Fruit fly (Drosophila melanogaster): ENCODE results near the gene CG7049.

Gene CG7049

DNA sequence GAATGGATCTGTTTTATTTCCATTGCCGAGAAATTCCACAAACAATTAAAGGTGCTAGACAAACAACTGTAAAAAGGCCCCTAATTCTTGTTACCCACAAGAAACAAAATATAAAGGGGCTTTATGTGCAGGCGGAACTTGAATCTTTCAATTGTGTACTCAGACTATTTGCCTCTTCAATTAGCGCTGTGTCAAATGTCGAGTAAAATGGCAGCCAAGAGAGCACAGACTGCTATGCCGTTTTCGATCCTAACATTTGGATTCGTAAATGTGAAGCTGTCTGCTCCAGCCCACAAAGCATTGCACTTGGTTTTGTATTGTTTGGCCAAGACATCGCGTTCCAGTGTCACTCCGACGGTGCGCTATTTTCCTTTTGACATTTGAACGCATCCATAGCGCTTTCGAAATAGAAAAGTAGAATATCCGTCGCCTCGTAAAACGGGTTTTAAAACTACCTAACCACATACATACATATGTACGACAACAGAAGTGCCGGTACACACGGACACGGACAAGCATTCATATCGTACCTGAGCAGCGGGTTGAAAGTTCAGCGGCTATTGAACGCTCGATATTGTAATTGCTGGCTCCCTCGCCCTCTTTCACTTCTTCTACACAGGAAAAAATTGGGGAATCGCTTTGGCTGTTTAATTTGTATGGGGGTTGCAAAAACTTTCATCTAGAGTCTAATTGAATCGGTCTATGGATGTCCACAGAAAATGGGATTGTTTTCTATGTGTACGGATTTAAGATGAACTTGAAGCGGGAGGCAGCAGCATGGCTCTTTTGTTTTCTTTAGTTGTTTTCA is 9.8 kb downstream of the CG7049 start (continued):
- TF ChIP-seq gfzf (GFP tag; optimal IDR thresholded peaks at IDR 0.05), result no peak
- no peak for TF ChIP-seq CG4360 (GFP tag; IDR thresholded peaks at IDR 0.05)
- TF ChIP-seq Abd-B (GFP tag; optimal IDR thresholded peaks at IDR 0.05), result no peak
- no peak for TF ChIP-seq Kr (GFP tag; optimal IDR thresholded peaks at IDR 0.05)
- TF ChIP-seq zen2 (GFP tag; IDR thresholded peaks at IDR 0.05; ENCODE audit: partially characterized antibody), result no peak
- TF ChIP-seq Dek (tag; optimal IDR thresholded peaks at IDR 0.05), result no peak
- TF ChIP-seq CG13123 (GFP tag; optimal IDR thresholded peaks at IDR 0.05), result no peak
- no peak for TF ChIP-seq h (optimal IDR thresholded peaks at IDR 0.05)
- no peak for TF ChIP-seq gce (GFP tag; IDR thresholded peaks at IDR 0.05)
- no peak for TF ChIP-seq Hey (tag; optimal IDR thresholded peaks at IDR 0.05)
- no peak for TF ChIP-seq CG7963 (GFP tag; IDR thresholded peaks at IDR 0.05; ENCODE audit: partially characterized antibody)
- no peak for TF ChIP-seq pzg (GFP tag; optimal IDR thresholded peaks at IDR 0.05)
- no peak for TF ChIP-seq MTF-1 (GFP tag; optimal IDR thresholded peaks at IDR 0.05; ENCODE audit: borderline replicate concordance)
- no peak for TF ChIP-seq CG7928 (GFP tag; optimal IDR thresholded peaks at IDR 0.05)
- no peak for TF ChIP-seq Elba2 (GFP tag; optimal IDR thresholded peaks at IDR 0.05)
- TF ChIP-seq Side (GFP tag; optimal IDR thresholded peaks at IDR 0.05), result peak; percentile 4
- no peak for TF ChIP-seq YL-1 (GFP tag; optimal IDR thresholded peaks at IDR 0.05)
- no peak for TF ChIP-seq CG15696 (tag; optimal IDR thresholded peaks at IDR 0.05)
- TF ChIP-seq CG7987 (GFP tag; optimal IDR thresholded peaks at IDR 0.05), result no peak
- TF ChIP-seq CG18476 (GFP tag; optimal IDR thresholded peaks at IDR 0.05), result no peak
- TF ChIP-seq kah (GFP tag; optimal IDR thresholded peaks at IDR 0.05), result no peak
- TF ChIP-seq CG31441 (GFP tag; IDR thresholded peaks at IDR 0.05), result peak; percentile 30; the same call in 1 of the 2 replicates
- no peak for TF ChIP-seq CG18619 (GFP tag; optimal IDR thresholded peaks at IDR 0.05)
- peak; percentile 37 for TF ChIP-seq CG8388 (GFP tag; optimal IDR thresholded peaks at IDR 0.05)
- no peak for TF ChIP-seq br (optimal IDR thresholded peaks at IDR 0.05)
- no peak for TF ChIP-seq ssp (GFP tag; IDR thresholded peaks at IDR 0.05)
- TF ChIP-seq CG14860 (GFP tag; IDR thresholded peaks at IDR 0.05; ENCODE audit: partially characterized antibody), result no peak
- no peak for TF ChIP-seq Ssrp (tag; optimal IDR thresholded peaks at IDR 0.05)
- TF ChIP-seq CG11247 (GFP tag; IDR thresholded peaks at IDR 0.05), result no peak
- no peak for TF ChIP-seq CG10321 (GFP tag; IDR thresholded peaks at IDR 0.05)
- TF ChIP-seq CG10147 (GFP tag; optimal IDR thresholded peaks at IDR 0.05), result no peak
- TF ChIP-seq slp2 (GFP tag; optimal IDR thresholded peaks at IDR 0.05), result peak; percentile 21
- peak; percentile 2 for TF ChIP-seq CG6254 (GFP tag; optimal IDR thresholded peaks at IDR 0.05)
- TF ChIP-seq CG6272 (GFP tag; IDR thresholded peaks at IDR 0.05), result no peak
- no peak for TF ChIP-seq ftz-f1 (GFP tag; optimal IDR thresholded peaks at IDR 0.05)
- no peak for TF ChIP-seq luna (GFP tag; optimal IDR thresholded peaks at IDR 0.05)
- no peak for TF ChIP-seq CG10543 (GFP tag; optimal IDR thresholded peaks at IDR 0.05)
- TF ChIP-seq CG11398 (GFP tag; optimal IDR thresholded peaks at IDR 0.05), result no peak
- TF ChIP-seq C15 (GFP tag; IDR thresholded peaks at IDR 0.05), result no peak
- no peak for TF ChIP-seq CG33213 (GFP tag; optimal IDR thresholded peaks at IDR 0.05)
- no peak for TF ChIP-seq CG13624 (GFP tag; optimal IDR thresholded peaks at IDR 0.05)
- no peak for TF ChIP-seq danr (GFP tag; IDR thresholded peaks at IDR 0.05)
- TF ChIP-seq CG7372 (GFP tag; IDR thresholded peaks at IDR 0.05), result no peak
- no peak for TF ChIP-seq Lpt (GFP tag; optimal IDR thresholded peaks at IDR 0.05)
- TF ChIP-seq CG17385 (GFP tag; optimal IDR thresholded peaks at IDR 0.05), result no peak
- TF ChIP-seq CG1647 (GFP tag; optimal IDR thresholded peaks at IDR 0.05), result no peak
- no peak for TF ChIP-seq CG3995 (GFP tag; optimal IDR thresholded peaks at IDR 0.05)
- TF ChIP-seq CG16779 (GFP tag; IDR thresholded peaks at IDR 0.05), result no peak
- no peak for TF ChIP-seq Poxn (GFP tag; IDR thresholded peaks at IDR 0.05)
- TF ChIP-seq CG13287 (GFP tag; IDR thresholded peaks at IDR 0.05; ENCODE audit: partially characterized antibody), result no peak
